Worm (Caenorhabditis elegans) whole organism, L4 larva: ENCODE results near the gene srh-212.

Experiments used
- ama-1 ChIP-seq: fragments of 150-350 bp; optimal IDR thresholded peaks from 2 replicates; lab custom pipeline; 2014; ENCODE audit warnings: inconsistent platforms, mixed read lengths
- ceh-28 ChIP-seq: fragments of 150-350 bp; optimal IDR thresholded peaks from 2 replicates; lab custom pipeline; 2014; ENCODE audit warnings: missing biosample characterization, missing genetic modification reagents, missing genetic modification characterization
- dpl-1 ChIP-seq: fragments of 150-350 bp; optimal IDR thresholded peaks from 2 replicates; lab custom pipeline; 2014; ENCODE audit warnings: missing biosample characterization, missing genetic modification reagents, missing genetic modification characterization
- hif-1 ChIP-seq, 2 experiments: sonication (generic microtip); optimal IDR thresholded peaks; 2 replicates each; lab custom pipeline; 2016 to 2017; ENCODE audit warnings: missing compliant biosample characterization in 2 of 2, missing genetic modification characterization in 2 of 2, missing genetic modification reagents in 2 of 2, missing genotype in 2 of 2, mild to moderate bottlenecking in 1 of 2
- mdl-1 ChIP-seq, 2 experiments: fragments of 150-350 bp in 1 of 2; sonication (generic microtip) in 1 of 2; optimal IDR thresholded peaks; 2 replicates each; lab custom pipeline; 2014 to 2017; ENCODE audit warnings: missing biosample characterization in 2 of 2, missing genetic modification characterization in 2 of 2
- mxl-3 ChIP-seq: fragments of 200-800 bp; sonication (Bioruptor generic); optimal IDR thresholded peaks from 2 replicates; lab custom pipeline; 2018; ENCODE audit warnings: mild to moderate bottlenecking, missing genetic modification characterization, missing compliant biosample characterization
- nhr-76 ChIP-seq: fragments of 150-350 bp; optimal IDR thresholded peaks from 2 replicates; lab custom pipeline; 2014; ENCODE audit warnings: missing biosample characterization, missing genetic modification characterization
- skn-1 ChIP-seq: fragments of 150-350 bp; optimal IDR thresholded peaks from 2 replicates; lab custom pipeline; 2014; ENCODE audit warnings: missing biosample characterization, missing genetic modification characterization
- snpc-4 ChIP-seq: fragments of 150-350 bp; optimal IDR thresholded peaks from 2 replicates; lab custom pipeline; 2014; ENCODE audit warnings: missing biosample characterization, missing genetic modification characterization
- zip-11 ChIP-seq: fragments of 200-800 bp; sonication (Bioruptor generic); IDR thresholded peaks from 2 replicates; pipeline ENCODE4 v1.3.6; 2022; ENCODE audit warnings: missing genetic modification characterization, missing compliant biosample characterization

ce11 chrV:3631591-3631990 lies 34.6 kb upstream of the srh-212 start, which contains the start of gene F59B1.6:
- no peak for TF ChIP-seq ama-1 (lab: Kevin White, UChicago)
- no peak for TF ChIP-seq mxl-3 (GFP tag; lab: Kevin White, UChicago)
- no peak for TF ChIP-seq hif-1 (tag; optimal IDR thresholded peaks at IDR 0.05; lab: Kevin White, UChicago)
- TF ChIP-seq snpc-4 (tag; lab: Kevin White, UChicago), result no peak
- TF ChIP-seq ceh-28 (tag; lab: Kevin White, UChicago), result no peak
- TF ChIP-seq nhr-76 (tag; lab: Kevin White, UChicago), result no peak
- no peak for TF ChIP-seq mdl-1 (tag; optimal IDR thresholded peaks at IDR 0.05; lab: Kevin White, UChicago)
- no peak for TF ChIP-seq dpl-1 (GFP tag; lab: Kevin White, UChicago)
- TF ChIP-seq zip-11 (GFP tag; lab: Robert Waterston, UW), result no peak
- no peak for TF ChIP-seq skn-1 (tag; lab: Kevin White, UChicago)
